Worm (Caenorhabditis elegans) whole organism, L3 larva: Measurements from ENCODE around the gene C08E8.3.

Experiments used
- ZK546.5 ChIP-seq: sonication (generic microtip); optimal IDR thresholded peaks from 2 replicates; lab custom pipeline; 2017; ENCODE audit warnings: missing biosample characterization, missing genetic modification characterization
- ceh-82 ChIP-seq: fragments of 150-350 bp; optimal IDR thresholded peaks from 2 replicates; lab custom pipeline; 2014; ENCODE audit warnings: missing biosample characterization, missing genetic modification characterization
- egl-27 ChIP-seq: sonication (generic microtip); optimal IDR thresholded peaks from 4 replicates; lab custom pipeline; 2017; ENCODE audit warnings: missing biosample characterization, missing genetic modification reagents, missing genetic modification characterization
- egl-5 ChIP-seq: fragments of 150-350 bp; optimal IDR thresholded peaks from 2 replicates; lab custom pipeline; 2017; ENCODE audit warnings: missing biosample characterization, missing genetic modification reagents, missing genetic modification characterization, inconsistent platforms
- elt-1 ChIP-seq: fragments of 150-350 bp; optimal IDR thresholded peaks from 2 replicates; lab custom pipeline; 2014; ENCODE audit warnings: missing biosample characterization, missing genetic modification characterization
- elt-3 ChIP-seq, 3 experiments: fragments of 150-350 bp in 1 of 3; sonication (generic microtip) in 2 of 3; optimal IDR thresholded peaks; 2 replicates in 2 of 3; 4 replicates in 1 of 3; lab custom pipeline; 2014 to 2017; ENCODE audit warnings: missing biosample characterization in 3 of 3, missing genetic modification characterization in 3 of 3
- eor-1 ChIP-seq, 2 experiments: fragments of 150-350 bp; optimal IDR thresholded peaks; 2 replicates each; lab custom pipeline; 2014 to 2018; ENCODE audit warnings: missing biosample characterization in 2 of 2, missing genetic modification characterization in 2 of 2
- fkh-10 ChIP-seq: sonication (generic microtip); optimal IDR thresholded peaks from 2 replicates; lab custom pipeline; 2017; ENCODE audit warnings: missing biosample characterization, missing genetic modification reagents, missing genetic modification characterization
- fos-1 ChIP-seq: fragments of 150-350 bp; optimal IDR thresholded peaks from 2 replicates; lab custom pipeline; 2014; ENCODE audit warnings: missing biosample characterization, missing genetic modification characterization
- jun-1 ChIP-seq: fragments of 150-350 bp; optimal IDR thresholded peaks from 2 replicates; lab custom pipeline; 2014; ENCODE audit warnings: missing biosample characterization, missing genetic modification reagents, missing genetic modification characterization
- lin-15B ChIP-seq: fragments of 150-350 bp; optimal IDR thresholded peaks from 2 replicates; lab custom pipeline; 2014; ENCODE audit warnings: missing biosample characterization, missing genetic modification characterization
- lin-39 ChIP-seq: fragments of 150-350 bp; optimal IDR thresholded peaks from 2 replicates; lab custom pipeline; 2018; ENCODE audit warnings: missing biosample characterization, missing genetic modification reagents, missing genetic modification characterization
- lsy-12 ChIP-seq: sonication (generic microtip); optimal IDR thresholded peaks from 2 replicates; lab custom pipeline; 2016; ENCODE audit warnings: mild to moderate bottlenecking, missing genetic modification characterization, missing compliant biosample characterization
- mdl-1 ChIP-seq: fragments of 150-350 bp; optimal IDR thresholded peaks from 2 replicates; lab custom pipeline; 2014; ENCODE audit warnings: missing biosample characterization, missing genetic modification characterization
- mml-1 ChIP-seq: fragments of 150-350 bp; sonication (generic microtip); optimal IDR thresholded peaks from 3 replicates; lab custom pipeline; 2014; ENCODE audit warnings: missing biosample characterization, missing genetic modification characterization
- nfya-1 ChIP-seq: sonication (generic microtip); optimal IDR thresholded peaks from 2 replicates; lab custom pipeline; 2017; ENCODE audit warnings: missing genetic modification characterization, mild to moderate bottlenecking, missing compliant biosample characterization, antibody characterized with exemption, moderate library complexity; ENCODE audit not compliant: insufficient read depth
- nhr-12 ChIP-seq: fragments of 150-350 bp; optimal IDR thresholded peaks from 2 replicates; lab custom pipeline; 2014; ENCODE audit warnings: missing biosample characterization, missing genetic modification characterization
- nhr-25 ChIP-seq: sonication (generic microtip); optimal IDR thresholded peaks from 2 replicates; lab custom pipeline; 2017; ENCODE audit warnings: missing biosample characterization, missing genetic modification characterization
- nhr-43 ChIP-seq: sonication (generic microtip); optimal IDR thresholded peaks from 2 replicates; lab custom pipeline; 2016; ENCODE audit warnings: mild to moderate bottlenecking, missing genetic modification characterization, missing compliant biosample characterization; ENCODE audit not compliant: poor library complexity, severe bottlenecking
- nhr-67 ChIP-seq: fragments of 150-350 bp; optimal IDR thresholded peaks from 2 replicates; lab custom pipeline; 2014; ENCODE audit warnings: missing biosample characterization, missing genetic modification characterization
- nhr-76 ChIP-seq: fragments of 150-350 bp; sonication (generic microtip); optimal IDR thresholded peaks from 5 replicates; lab custom pipeline; 2014; ENCODE audit warnings: missing biosample characterization, missing genetic modification characterization
- pqm-1 ChIP-seq: fragments of 150-350 bp; optimal IDR thresholded peaks from 2 replicates; lab custom pipeline; 2017; ENCODE audit warnings: missing biosample characterization, missing genetic modification characterization, inconsistent platforms
- sea-2 ChIP-seq: fragments of 150-350 bp; sonication (generic microtip); optimal IDR thresholded peaks from 4 replicates; lab custom pipeline; 2014; ENCODE audit warnings: missing biosample characterization, missing genetic modification reagents, missing genetic modification characterization
- skn-1 ChIP-seq: fragments of 150-350 bp; optimal IDR thresholded peaks from 2 replicates; lab custom pipeline; 2014; ENCODE audit warnings: missing biosample characterization, missing genetic modification characterization
- tbx-2 ChIP-seq: sonication (generic microtip); optimal IDR thresholded peaks from 2 replicates; lab custom pipeline; 2016; ENCODE audit warnings: mild to moderate bottlenecking, missing genetic modification characterization, missing compliant biosample characterization
- ztf-4 ChIP-seq: fragments of 150-350 bp; optimal IDR thresholded peaks from 2 replicates; lab custom pipeline; 2014; ENCODE audit warnings: missing biosample characterization, missing genetic modification characterization

Gene C08E8.3

DNA sequence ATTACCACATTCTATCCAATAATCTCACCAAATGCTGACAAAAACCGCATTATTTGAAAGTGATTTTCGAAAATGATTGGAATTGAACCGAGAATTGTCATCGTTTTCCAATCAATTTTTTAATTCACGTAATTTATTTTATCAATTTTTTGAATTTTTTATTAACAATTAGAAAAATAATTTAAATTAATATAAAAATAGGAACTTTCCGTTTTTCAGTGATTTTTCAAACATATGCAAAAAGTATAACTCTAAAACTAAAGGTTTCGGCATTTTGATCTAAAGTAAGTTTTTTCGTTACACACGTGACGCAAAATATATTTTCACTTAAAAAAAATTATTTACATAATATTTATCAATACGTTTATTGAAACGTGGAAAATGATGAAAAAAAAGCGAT is 44.3 kb downstream of the C08E8.3 start, which contains the start of gene Y51A2B.6:
Gene Y51A2B.6 (minus strand): TSS at position 101 of the 400 bp plus-strand sequence.
- TF ChIP-seq nhr-25 (tag; lab: Kevin White, UChicago) (no peak), ceh-82 (tag; lab: Kevin White, UChicago) (no peak), sea-2 (GFP tag; lab: Kevin White, UChicago) (no peak)

- TF ChIP-seq eor-1 (tag; optimal IDR thresholded peaks at IDR 0.05; lab: Kevin White, UChicago) (no peak), nhr-43 (tag; lab: Kevin White, UChicago) (no peak), nhr-67 (tag; lab: Kevin White, UChicago) (no peak), ZK546.5 (tag; lab: Kevin White, UChicago) (no peak), fos-1 (tag; lab: Kevin White, UChicago) (no peak), pqm-1 (tag; lab: Kevin White, UChicago) (no peak), egl-5 (tag; lab: Kevin White, UChicago) (no peak), lsy-12 (no peak), nfya-1 (no peak), lin-15B (tag; lab: Kevin White, UChicago) (no peak), nhr-12 (tag; lab: Kevin White, UChicago) (no peak), jun-1 (tag; lab: Kevin White, UChicago) (no peak), egl-27 (tag; lab: Kevin White, UChicago) (no peak), nhr-76 (tag; lab: Kevin White, UChicago) (no peak), mml-1 (no peak), ztf-4 (tag; lab: Kevin White, UChicago) (no peak), lin-39 (no peak), elt-3 (tag; optimal IDR thresholded peaks at IDR 0.05; lab: Kevin White, UChicago) (no peak), tbx-2 (tag; lab: Kevin White, UChicago) (no peak), mdl-1 (tag; lab: Kevin White, UChicago) (no peak)
Observed at ce11 chrV:18395649-18396048, 45.7 kb downstream of the C08E8.3 start, which contains the start of gene Y51A2B.9. TSS of gene Y51A2B.9 (minus strand) at chrV:18395749.

DNA sequence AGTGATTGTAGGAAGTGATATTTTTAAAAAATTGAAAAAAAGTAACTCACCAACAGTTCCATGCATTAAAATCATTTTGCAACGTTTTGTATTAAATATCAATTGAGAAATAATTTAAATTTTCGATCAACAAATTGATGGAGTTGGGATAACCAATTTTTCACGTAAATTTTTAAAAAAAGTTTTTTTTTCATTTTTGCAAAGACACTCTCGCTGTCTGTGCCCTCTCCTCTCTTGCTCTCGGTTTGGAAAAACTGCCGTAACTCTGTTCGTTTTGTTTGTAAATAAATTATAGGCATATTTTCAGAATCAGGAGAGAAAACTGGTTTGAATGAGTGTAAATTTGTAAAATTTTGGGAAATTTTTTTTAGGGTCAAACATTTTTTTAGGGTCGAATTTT is 47.9 kb downstream of the C08E8.3 start, which contains the start of gene Y51A2B.16:
Gene Y51A2B.16 (minus strand): TSS at position 101 of the 400 bp plus-strand sequence.
- TF ChIP-seq eor-1 (tag; optimal IDR thresholded peaks at IDR 0.05; lab: Kevin White, UChicago) (no peak), fkh-10 (GFP tag; lab: Kevin White, UChicago) (no peak), nhr-43 (tag; lab: Kevin White, UChicago) (no peak), elt-3 (tag; optimal IDR thresholded peaks at IDR 0.05; lab: Kevin White, UChicago) (no peak), sea-2 (GFP tag; lab: Kevin White, UChicago) (no peak), elt-1 (tag; lab: Kevin White, UChicago) (no peak), skn-1 (tag; lab: Kevin White, UChicago) (no peak)
- TF ChIP-seq, all 47 proteins: peak for 0
